Worm (Caenorhabditis elegans) whole organism, early embryonic: ENCODE results near the gene lgc-6.

Experiments used
- B0310.2 ChIP-seq: sonication (generic microtip); optimal IDR thresholded peaks from 2 replicates; lab custom pipeline; 2016; ENCODE audit warnings: mild to moderate bottlenecking, missing genetic modification characterization, missing compliant biosample characterization
- ama-1 ChIP-seq: fragments of 150-350 bp; optimal IDR thresholded peaks from 2 replicates; lab custom pipeline; 2014
- ceh-13 ChIP-seq: fragments of 200-800 bp; sonication (Bioruptor generic); optimal IDR thresholded peaks from 2 replicates; lab custom pipeline; 2018; ENCODE audit warnings: mild to moderate bottlenecking, missing genetic modification characterization, missing compliant biosample characterization
- hmbx-1 ChIP-seq: sonication (generic microtip); optimal IDR thresholded peaks from 2 replicates; lab custom pipeline; 2016; ENCODE audit warnings: mild to moderate bottlenecking, missing genetic modification characterization, missing compliant biosample characterization
- hnd-1 ChIP-seq: sonication (generic microtip); optimal IDR thresholded peaks from 2 replicates; lab custom pipeline; 2016; ENCODE audit warnings: missing genetic modification characterization, missing compliant biosample characterization
- scrt-1 ChIP-seq: fragments of 200-800 bp; sonication (Bioruptor generic); IDR thresholded peaks from 2 replicates; pipeline ENCODE4 v1.3.6; 2022; ENCODE audit warnings: missing genetic modification characterization, missing compliant biosample characterization
- sea-1 ChIP-seq: fragments of 200-800 bp; sonication (Bioruptor generic); conservative IDR thresholded peaks from 2 replicates; pipeline ENCODE4 v1.3.6; 2022; ENCODE audit warnings: missing genetic modification characterization, missing compliant biosample characterization

- no peak for TF ChIP-seq hnd-1 (tag; lab: Kevin White, UChicago)
- no peak for TF ChIP-seq hmbx-1 (tag; lab: Kevin White, UChicago)
- TF ChIP-seq ama-1, result no peak
- TF ChIP-seq ceh-13 (GFP tag; lab: Kevin White, UChicago), result no peak
- TF ChIP-seq B0310.2 (tag; lab: Kevin White, UChicago), result no peak
- no peak for TF ChIP-seq scrt-1 (GFP tag; lab: Robert Waterston, UW)
- no peak for TF ChIP-seq sea-1 (GFP tag; lab: Robert Waterston, UW)
These were observed 43.0 kb downstream of the lgc-6 start, which contains the start of gene D2096.9 for ce11 chrIV:8382695-8383094.
